Worm (Caenorhabditis elegans): ENCODE measurements around the gene rfs-1.

ce11 chrIII:8244052-8244451 is 17.8 kb downstream of the rfs-1 start, which contains the start of the genes pbs-6 and cids-1:
- no peak for TF ChIP-seq him-1 (tag; optimal IDR thresholded peaks at IDR 0.05)
- no peak for TF ChIP-seq dao-5 (tag; optimal IDR thresholded peaks at IDR 0.05)

Measured in whole organism, L4/young adult.